Comparison of ENCODE assay signal across 1 fruit fly cellular context in genomic region chr3R:27245401-27245757, dm6.
TF ChIP-seq lines count a peak whose summit lies in the region.

No protein-coding gene starts in this region.

TF ChIP-seq in whole organism, embryonic, 481 proteins besides CTCF, POLR2A, EP300 and RAD21 (continued from another document):
- TF ChIP-seq CG7556 (GFP tag; optimal IDR thresholded peaks at IDR 0.05; lab: Kevin White, UChicago): no peak
- peak in 1 of 2 experiments; percentile 17 for TF ChIP-seq chif (GFP tag; optimal IDR thresholded peaks at IDR 0.05; lab: Kevin White, UChicago)
- peak; percentile 91 for TF ChIP-seq CG8478 (optimal IDR thresholded peaks at IDR 0.05; lab: Kevin White, UChicago)
- TF ChIP-seq Nf-YB (GFP tag; optimal IDR thresholded peaks at IDR 0.05; lab: Kevin White, UChicago): peak; percentile 27
- peak; percentile 92 for TF ChIP-seq CG4360 (GFP tag; IDR thresholded peaks at IDR 0.05; lab: Robert Waterston, UW)
- 0 out of 3 replicates have a peak, but pooled peaks have one; percentile 19 for TF ChIP-seq tgo (GFP tag; IDR thresholded peaks at IDR 0.05; lab: Robert Waterston, UW)
- TF ChIP-seq CG34224 (GFP tag; IDR thresholded peaks at IDR 0.05; lab: Robert Waterston, UW; ENCODE audit: partially characterized antibody): 0 out of 3 replicates have a peak, but pooled peaks have one; percentile 33
- TF ChIP-seq Trl (optimal IDR thresholded peaks at IDR 0.05; lab: Kevin White, UChicago): peak in 1 of 2 experiments; percentile 23
- no peak for TF ChIP-seq Trl (GFP tag; optimal IDR thresholded peaks at IDR 0.05; lab: Kevin White, UChicago)
- peak; percentile 5 for TF ChIP-seq CG3281 (GFP tag; optimal IDR thresholded peaks at IDR 0.05; lab: Kevin White, UChicago)
- TF ChIP-seq CG6683 (GFP tag; optimal IDR thresholded peaks at IDR 0.05; lab: Kevin White, UChicago): no peak
- TF ChIP-seq H2.0 (GFP tag; IDR thresholded peaks at IDR 0.05; lab: Robert Waterston, UW): no peak
- peak; percentile 8 for TF ChIP-seq CG17186 (GFP tag; optimal IDR thresholded peaks at IDR 0.05; lab: Kevin White, UChicago)
- peak; percentile 8 for TF ChIP-seq Blimp-1 (GFP tag; optimal IDR thresholded peaks at IDR 0.05; lab: Kevin White, UChicago)
- TF ChIP-seq shn (GFP tag; optimal IDR thresholded peaks at IDR 0.05; lab: Kevin White, UChicago): peak; percentile 49
- TF ChIP-seq cg (GFP tag; optimal IDR thresholded peaks at IDR 0.05; lab: Kevin White, UChicago): peak; percentile 70
- TF ChIP-seq CG18476 (GFP tag; optimal IDR thresholded peaks at IDR 0.05; lab: Kevin White, UChicago): no peak
- peak; percentile 10 for TF ChIP-seq pzg (GFP tag; optimal IDR thresholded peaks at IDR 0.05; lab: Kevin White, UChicago)
- TF ChIP-seq CrebB (tag; optimal IDR thresholded peaks at IDR 0.05; lab: Kevin White, UChicago): peak; percentile 17
- 0 out of 2 replicates have a peak, but pooled peaks have one; percentile 4 for TF ChIP-seq ato (GFP tag; IDR thresholded peaks at IDR 0.05; lab: Robert Waterston, UW; ENCODE audit: partially characterized antibody)
- peak; percentile 26 for TF ChIP-seq abd-A (tag; optimal IDR thresholded peaks at IDR 0.05; lab: Kevin White, UChicago)
- peak; percentile 16 for TF ChIP-seq Sry-δ (GFP tag; optimal IDR thresholded peaks at IDR 0.05; lab: Kevin White, UChicago)
- peak; percentile 47 for TF ChIP-seq Myb (GFP tag; optimal IDR thresholded peaks at IDR 0.05; lab: Kevin White, UChicago)
- peak; percentile 10 for TF ChIP-seq nmo (GFP tag; optimal IDR thresholded peaks at IDR 0.05; lab: Kevin White, UChicago)
